Worm (Caenorhabditis elegans): ENCODE results near the gene Y38H6A.1.

- no peak for TF ChIP-seq ceh-36 (tag; optimal IDR thresholded peaks at IDR 0.05)
- no peak for TF ChIP-seq ama-1 (optimal IDR thresholded peaks at IDR 0.05)
- no peak for TF ChIP-seq hnd-1 (tag; optimal IDR thresholded peaks at IDR 0.05)
- TF ChIP-seq hmg-4 (GFP tag; optimal IDR thresholded peaks at IDR 0.05): no peak
- TF ChIP-seq aly-1 (tag; optimal IDR thresholded peaks at IDR 0.05): no peak
- no peak for TF ChIP-seq hmbx-1 (tag; optimal IDR thresholded peaks at IDR 0.05)
- TF ChIP-seq F13C5.2 (tag; optimal IDR thresholded peaks at IDR 0.05): no peak
- no peak for TF ChIP-seq tbx-37 (GFP tag; conservative IDR thresholded peaks at IDR 0.05)
- no peak for TF ChIP-seq flt-1 (GFP tag; IDR thresholded peaks at IDR 0.05)
- TF ChIP-seq tbx-11 (GFP tag; IDR thresholded peaks at IDR 0.05): no peak
These were observed 49.7 kb downstream of the Y38H6A.1 start, which contains the start of gene ins-35 for ce11 chrV:20375236-20375635.
